Worm (Caenorhabditis elegans): ENCODE data around the gene ceh-49.

- TF ChIP-seq nhr-90 (tag; optimal IDR thresholded peaks at IDR 0.05; ENCODE audit: poor library complexity) (no peak), lin-15B (tag; optimal IDR thresholded peaks at IDR 0.05) (no peak), ceh-82 (tag; optimal IDR thresholded peaks at IDR 0.05) (no peak), aha-1 (tag; optimal IDR thresholded peaks at IDR 0.05) (no peak), efl-1 (optimal IDR thresholded peaks at IDR 0.05) (no peak), efl-1 (GFP tag; optimal IDR thresholded peaks at IDR 0.05 in 1 of 2) (peak in 1 of 2 experiments; percentile 78), jun-1 (tag; optimal IDR thresholded peaks at IDR 0.05) (no peak), lin-39 (tag; optimal IDR thresholded peaks at IDR 0.05) (no peak), xbp-1 (tag; optimal IDR thresholded peaks at IDR 0.05) (no peak), nhr-11 (tag; optimal IDR thresholded peaks at IDR 0.05) (no peak), unc-98 (GFP tag; IDR thresholded peaks at IDR 0.05) (no peak)
These were observed 20.4 kb downstream of the ceh-49 start for ce11 chrV:6099634-6100033.
